Worm (Caenorhabditis elegans) whole organism, L2 larva: Measurements from ENCODE around the gene B0302.5.

Source experiments
- alr-1 ChIP-seq: fragments of 150-350 bp; optimal IDR thresholded peaks from 2 replicates; lab custom pipeline; 2014; ENCODE audit warnings: missing biosample characterization, missing genetic modification characterization
- ceh-16 ChIP-seq: fragments of 150-350 bp; optimal IDR thresholded peaks from 2 replicates; lab custom pipeline; 2014; ENCODE audit warnings: missing biosample characterization, missing genetic modification characterization
- dmd-4 ChIP-seq: sonication (generic microtip); optimal IDR thresholded peaks from 2 replicates; lab custom pipeline; 2017; ENCODE audit warnings: missing biosample characterization, missing genetic modification characterization
- gmeb-1 ChIP-seq: fragments of 150-350 bp; optimal IDR thresholded peaks from 2 replicates; lab custom pipeline; 2014; ENCODE audit warnings: missing biosample characterization, missing genetic modification characterization
- lsy-2 ChIP-seq, 2 experiments: fragments of 150-350 bp in 1 of 2; sonication (generic microtip) in 1 of 2; optimal IDR thresholded peaks; 2 replicates each; lab custom pipeline; 2014 to 2017; ENCODE audit warnings: missing biosample characterization in 2 of 2, missing genetic modification characterization in 2 of 2
- nhr-12 ChIP-seq: fragments of 150-350 bp; optimal IDR thresholded peaks from 2 replicates; lab custom pipeline; 2014; ENCODE audit warnings: missing biosample characterization, missing genetic modification characterization
- nhr-21 ChIP-seq: fragments of 150-350 bp; optimal IDR thresholded peaks from 2 replicates; lab custom pipeline; 2014; ENCODE audit warnings: missing biosample characterization, missing genetic modification characterization
- skn-1 ChIP-seq: sonication (generic microtip); optimal IDR thresholded peaks from 2 replicates; lab custom pipeline; 2017; ENCODE audit warnings: missing biosample characterization, missing genetic modification characterization
- snpc-4 ChIP-seq: fragments of 150-350 bp; optimal IDR thresholded peaks from 2 replicates; lab custom pipeline; 2014; ENCODE audit warnings: missing biosample characterization, missing genetic modification characterization
- ztf-11 ChIP-seq: sonication (generic microtip); optimal IDR thresholded peaks from 2 replicates; lab custom pipeline; 2017; ENCODE audit warnings: missing biosample characterization, missing genetic modification characterization

ce11 chrX:17234988-17235387, 40.1 kb upstream of the B0302.5 start:
- TF ChIP-seq dmd-4 (tag; lab: Kevin White, UChicago) (no peak), nhr-12 (tag; lab: Kevin White, UChicago) (no peak), nhr-21 (no peak), lsy-2 (tag; optimal IDR thresholded peaks at IDR 0.05; lab: Kevin White, UChicago) (no peak), gmeb-1 (tag; lab: Kevin White, UChicago) (no peak), alr-1 (tag; lab: Kevin White, UChicago) (no peak), snpc-4 (tag; lab: Kevin White, UChicago) (no peak), skn-1 (tag; lab: Kevin White, UChicago) (no peak), ztf-11 (tag; lab: Kevin White, UChicago) (no peak), ceh-16 (no peak)
